Worm (Caenorhabditis elegans): ENCODE data around the gene K12H6.7.

ce11 chrII:2862557-2863035, 25.8 kb upstream of the K12H6.7 start:
- TF ChIP-seq tbx-11 (GFP tag; IDR thresholded peaks at IDR 0.05): no peak
- peak; percentile 90 for TF ChIP-seq ceh-36 (tag; optimal IDR thresholded peaks at IDR 0.05)
- no peak for TF ChIP-seq ama-1 (optimal IDR thresholded peaks at IDR 0.05)
